Worm (Caenorhabditis elegans) whole organism, L4 larva: ENCODE measurements around the gene str-261.
A peak's percentile ranks its signal among the peaks of the same experiment; 100 is the strongest.

Experiments used
- D1046.2 ChIP-seq: fragments of 200-800 bp; sonication (Bioruptor generic); IDR thresholded peaks from 2 replicates; pipeline ENCODE4 v1.3.6; 2022; ENCODE audit warnings: missing genetic modification characterization, missing compliant biosample characterization
- F10B5.3 ChIP-seq: sonication (generic microtip); optimal IDR thresholded peaks from 2 replicates; lab custom pipeline; 2016; ENCODE audit warnings: mild to moderate bottlenecking, missing genetic modification characterization, missing compliant biosample characterization
- F44E2.7 ChIP-seq: fragments of 200-800 bp; sonication (Bioruptor generic); IDR thresholded peaks from 2 replicates; pipeline ENCODE4 v2.1.2; 2022; ENCODE audit warnings: missing genetic modification characterization, missing compliant biosample characterization
- F49E8.2 ChIP-seq: sonication (generic microtip); optimal IDR thresholded peaks from 2 replicates; lab custom pipeline; 2016; ENCODE audit warnings: missing compliant biosample characterization, mild to moderate bottlenecking, missing genetic modification characterization, borderline replicate concordance
- Y5F2A.4 ChIP-seq: fragments of 200-800 bp; sonication (Bioruptor generic); optimal IDR thresholded peaks from 2 replicates; lab custom pipeline; 2018; ENCODE audit warnings: mild to moderate bottlenecking, missing genetic modification characterization, missing compliant biosample characterization
- Y75B8A.6 ChIP-seq: fragments of 200-800 bp; sonication (Bioruptor generic); IDR thresholded peaks from 2 replicates; pipeline ENCODE4 v1.3.6; 2022; ENCODE audit warnings: missing genetic modification reagents, missing genetic modification characterization, missing compliant biosample characterization
- ZK337.2 ChIP-seq: fragments of 200-800 bp; sonication (Bioruptor generic); IDR thresholded peaks from 2 replicates; pipeline ENCODE4 v1.3.6; 2022; ENCODE audit warnings: missing genetic modification reagents, missing genetic modification characterization, missing compliant biosample characterization
- aha-1 ChIP-seq: fragments of 150-350 bp; peaks from one replicate; lab custom pipeline; 2014; ENCODE audit warnings: missing biosample characterization, missing genetic modification characterization
- aly-2 ChIP-seq: sonication (generic microtip); optimal IDR thresholded peaks from 2 replicates; lab custom pipeline; 2018; ENCODE audit warnings: missing biosample characterization, missing genetic modification characterization
- ama-1 ChIP-seq: fragments of 150-350 bp; optimal IDR thresholded peaks from 2 replicates; lab custom pipeline; 2014; ENCODE audit warnings: inconsistent platforms, mixed read lengths
- arid-1 ChIP-seq: fragments of 200-800 bp; sonication (Bioruptor generic); conservative IDR thresholded peaks from 2 replicates; pipeline ENCODE4 v1.3.6; 2022; ENCODE audit warnings: missing genetic modification reagents, missing genetic modification characterization, missing compliant biosample characterization
- cey-2 ChIP-seq: sonication (generic microtip); optimal IDR thresholded peaks from 3 replicates; lab custom pipeline; 2017; ENCODE audit warnings: missing genetic modification characterization, mild to moderate bottlenecking, missing compliant biosample characterization, antibody characterized with exemption, borderline replicate concordance; ENCODE audit not compliant: insufficient read depth
- ctbp-1 ChIP-seq: fragments of 200-800 bp; sonication (Bioruptor generic); IDR thresholded peaks from 2 replicates; pipeline ENCODE4 v1.3.6; 2022; ENCODE audit warnings: missing genetic modification reagents, missing genetic modification characterization, missing compliant biosample characterization
- daf-16 ChIP-seq, 3 experiments: sonication (generic microtip); optimal IDR thresholded peaks; 2 replicates each; lab custom pipeline; 2016 to 2017; ENCODE audit warnings: missing genetic modification characterization in 3 of 3, missing genetic modification reagents in 3 of 3, mild to moderate bottlenecking in 2 of 3, missing compliant biosample characterization in 2 of 3, missing biosample characterization in 1 of 3, moderate library complexity in 1 of 3
- dmd-8 ChIP-seq: fragments of 200-800 bp; sonication (Bioruptor generic); IDR thresholded peaks from 2 replicates; pipeline ENCODE4 v1.3.6; 2022; ENCODE audit warnings: missing genetic modification characterization, missing compliant biosample characterization
- dmd-9 ChIP-seq: fragments of 200-800 bp; sonication (Bioruptor generic); IDR thresholded peaks from 2 replicates; pipeline ENCODE4 v1.3.6; 2022; ENCODE audit warnings: missing genetic modification reagents, missing genetic modification characterization, missing compliant biosample characterization
- dpl-1 ChIP-seq: fragments of 150-350 bp; optimal IDR thresholded peaks from 2 replicates; lab custom pipeline; 2014; ENCODE audit warnings: missing biosample characterization, missing genetic modification reagents, missing genetic modification characterization
- egl-27 ChIP-seq: sonication (generic microtip); optimal IDR thresholded peaks from 3 replicates; lab custom pipeline; 2017; ENCODE audit warnings: missing biosample characterization, missing genetic modification reagents, missing genetic modification characterization
- hlh-11 ChIP-seq: fragments of 200-800 bp; sonication (Bioruptor generic); optimal IDR thresholded peaks from 2 replicates; lab custom pipeline; 2018; ENCODE audit warnings: mild to moderate bottlenecking, missing genetic modification characterization, missing compliant biosample characterization
- lim-7 ChIP-seq: fragments of 200-800 bp; sonication (Bioruptor generic); IDR thresholded peaks from 2 replicates; pipeline ENCODE4 v1.3.6; 2022; ENCODE audit warnings: missing genetic modification characterization, missing compliant biosample characterization
- lin-1 ChIP-seq: fragments of 200-800 bp; sonication (Bioruptor generic); IDR thresholded peaks from 2 replicates; pipeline ENCODE4 v1.3.6; 2022; ENCODE audit warnings: missing genetic modification reagents, missing genetic modification characterization, missing compliant biosample characterization
- lin-13 ChIP-seq: fragments of 150-350 bp; optimal IDR thresholded peaks from 2 replicates; lab custom pipeline; 2014; ENCODE audit warnings: missing biosample characterization, missing genetic modification reagents, missing genetic modification characterization
- lin-38 ChIP-seq: fragments of 200-800 bp; sonication (Bioruptor generic); IDR thresholded peaks from 2 replicates; pipeline ENCODE4 v1.3.6; 2022; ENCODE audit warnings: missing genetic modification reagents, missing genetic modification characterization, missing compliant biosample characterization
- madf-5 ChIP-seq, 2 experiments: fragments of 200-800 bp; sonication (Bioruptor generic); IDR thresholded peaks; 2 replicates each; pipeline ENCODE4 v1.3.6; 2022; ENCODE audit warnings: missing compliant biosample characterization in 2 of 2, missing genetic modification characterization in 2 of 2
- madf-9 ChIP-seq: fragments of 200-800 bp; sonication (Bioruptor generic); conservative IDR thresholded peaks from 2 replicates; pipeline ENCODE4 v1.3.6; 2022; ENCODE audit warnings: missing genetic modification reagents, missing genetic modification characterization, missing compliant biosample characterization
- mep-1 ChIP-seq: fragments of 150-350 bp; sonication (generic microtip); optimal IDR thresholded peaks from 3 replicates; lab custom pipeline; 2014; ENCODE audit warnings: missing biosample characterization, missing genetic modification characterization
- mes-2 ChIP-seq: sonication (generic microtip); optimal IDR thresholded peaks from 2 replicates; lab custom pipeline; 2016; ENCODE audit warnings: missing genotype, mild to moderate bottlenecking, missing genetic modification characterization, missing compliant biosample characterization; ENCODE audit not compliant: poor library complexity, severe bottlenecking
- mxl-2 ChIP-seq: fragments of 200-800 bp; sonication (Bioruptor generic); conservative IDR thresholded peaks from 2 replicates; pipeline ENCODE4 v1.3.6; 2022; ENCODE audit warnings: missing genetic modification reagents, missing genetic modification characterization, missing compliant biosample characterization
- mxl-3 ChIP-seq: fragments of 200-800 bp; sonication (Bioruptor generic); optimal IDR thresholded peaks from 2 replicates; lab custom pipeline; 2018; ENCODE audit warnings: mild to moderate bottlenecking, missing genetic modification characterization, missing compliant biosample characterization
- nhr-10 ChIP-seq: fragments of 150-350 bp; optimal IDR thresholded peaks from 2 replicates; lab custom pipeline; 2014; ENCODE audit warnings: missing biosample characterization, missing genetic modification characterization
- nhr-102 ChIP-seq: sonication (generic microtip); optimal IDR thresholded peaks from 2 replicates; lab custom pipeline; 2016; ENCODE audit warnings: mild to moderate bottlenecking, missing genetic modification characterization, moderate library complexity, missing compliant biosample characterization
- nhr-25 ChIP-seq: sonication (generic microtip); optimal IDR thresholded peaks from 2 replicates; lab custom pipeline; 2017; ENCODE audit warnings: missing genetic modification characterization, mild to moderate bottlenecking, missing compliant biosample characterization, antibody characterized with exemption, moderate library complexity, borderline replicate concordance; ENCODE audit not compliant: insufficient read depth
- nhr-28 ChIP-seq: fragments of 150-350 bp; optimal IDR thresholded peaks from 2 replicates; lab custom pipeline; 2014; ENCODE audit warnings: missing biosample characterization, missing genetic modification characterization
- nhr-41 ChIP-seq: fragments of 200-800 bp; sonication (Bioruptor generic); IDR thresholded peaks from 2 replicates; pipeline ENCODE4 v1.3.6; 2022; ENCODE audit warnings: missing genetic modification reagents, missing genetic modification characterization, missing compliant biosample characterization
- nhr-42 ChIP-seq: fragments of 200-800 bp; sonication (Bioruptor generic); IDR thresholded peaks from 2 replicates; pipeline ENCODE4 v1.3.6; 2022; ENCODE audit warnings: missing genetic modification characterization, missing compliant biosample characterization
- nhr-76 ChIP-seq: fragments of 150-350 bp; optimal IDR thresholded peaks from 2 replicates; lab custom pipeline; 2014; ENCODE audit warnings: missing biosample characterization, missing genetic modification characterization
- nhr-77 ChIP-seq: fragments of 150-350 bp; optimal IDR thresholded peaks from 2 replicates; lab custom pipeline; 2014; ENCODE audit warnings: missing biosample characterization, missing genetic modification characterization
- php-3 ChIP-seq: fragments of 200-800 bp; sonication (Bioruptor generic); IDR thresholded peaks from 2 replicates; pipeline ENCODE4 v1.3.6; 2022; ENCODE audit warnings: missing genetic modification reagents, missing genetic modification characterization, missing compliant biosample characterization
- saeg-2 ChIP-seq: fragments of 200-800 bp; sonication (Bioruptor generic); IDR thresholded peaks from 2 replicates; pipeline ENCODE4 v1.3.6; 2022; ENCODE audit warnings: missing genetic modification reagents, missing genetic modification characterization, missing compliant biosample characterization
- sdz-12 ChIP-seq: fragments of 200-800 bp; sonication (Bioruptor generic); optimal IDR thresholded peaks from 2 replicates; lab custom pipeline; 2018; ENCODE audit warnings: mild to moderate bottlenecking, missing genetic modification characterization, missing compliant biosample characterization
- snpc-1.2 ChIP-seq: fragments of 200-800 bp; sonication (Bioruptor generic); IDR thresholded peaks from 2 replicates; pipeline ENCODE4 v1.3.6; 2022; ENCODE audit warnings: missing genetic modification reagents, missing genetic modification characterization, missing compliant biosample characterization
- spr-1 ChIP-seq: sonication (generic microtip); optimal IDR thresholded peaks from 2 replicates; lab custom pipeline; 2016; ENCODE audit warnings: mild to moderate bottlenecking, missing genetic modification characterization, missing compliant biosample characterization
- spr-3 ChIP-seq: fragments of 200-800 bp; sonication (Bioruptor generic); optimal IDR thresholded peaks from 2 replicates; lab custom pipeline; 2018; ENCODE audit warnings: mild to moderate bottlenecking, missing genetic modification characterization, missing compliant biosample characterization
- tra-1 ChIP-seq: fragments of 200-800 bp; sonication (Bioruptor generic); IDR thresholded peaks from 2 replicates; pipeline ENCODE4 v1.3.6; 2022; ENCODE audit warnings: missing genetic modification reagents, missing genetic modification characterization, missing compliant biosample characterization
- unc-62 ChIP-seq, 3 experiments: fragments of 150-350 bp in 1 of 3; sonication (generic microtip); optimal IDR thresholded peaks in 2 of 3; peaks in 1 of 3; 1 replicate in 1 of 3; 2 replicates in 2 of 3; lab custom pipeline; 2014 to 2017; ENCODE audit warnings: missing biosample characterization in 3 of 3, missing genetic modification characterization in 3 of 3, missing genetic modification reagents in 3 of 3, missing genotype in 1 of 3
- zfp-3 ChIP-seq: fragments of 200-800 bp; sonication (Bioruptor generic); conservative IDR thresholded peaks from 2 replicates; pipeline ENCODE4 v1.3.6; 2022; ENCODE audit warnings: missing genetic modification reagents, missing genetic modification characterization, missing compliant biosample characterization
- ztf-11 ChIP-seq: fragments of 150-350 bp; optimal IDR thresholded peaks from 2 replicates; lab custom pipeline; 2014; ENCODE audit warnings: missing biosample characterization, missing genetic modification characterization

Gene str-261

ce11 chrIII:11090112-11090648, 15.9 kb downstream of the str-261 start (continued):
- peak; percentile 24; the same call in 1 of the 2 replicates for TF ChIP-seq ctbp-1 (GFP tag; lab: Robert Waterston, UW)
- TF ChIP-seq madf-9 (GFP tag; lab: Robert Waterston, UW): no peak; the same call in 1 of the 2 replicates
- TF ChIP-seq nhr-25 (tag; lab: Kevin White, UChicago): peak; percentile 65
- no peak for TF ChIP-seq ztf-11 (tag; lab: Kevin White, UChicago)
- TF ChIP-seq dpl-1 (GFP tag; lab: Kevin White, UChicago): peak; percentile 11
- peak; percentile 77 for TF ChIP-seq mes-2 (tag; lab: Kevin White, UChicago)
- peak; percentile 99 for TF ChIP-seq ama-1
- TF ChIP-seq aly-2 (tag; lab: Kevin White, UChicago): no peak
- no peak for TF ChIP-seq mxl-2
- no peak for TF ChIP-seq nhr-77
- no peak for TF ChIP-seq php-3
- TF ChIP-seq F49E8.2 (tag; lab: Kevin White, UChicago): peak; percentile 43
- no peak for TF ChIP-seq tra-1 (GFP tag; lab: Robert Waterston, UW)
- TF ChIP-seq F44E2.7 (GFP tag; lab: Robert Waterston, UW): no peak
- TF ChIP-seq madf-5 (GFP tag; IDR thresholded peaks at IDR 0.05; lab: Robert Waterston, UW): no peak
- peak; percentile 63 for TF ChIP-seq aha-1 (tag; lab: Kevin White, UChicago)
- peak; percentile 13 for TF ChIP-seq mxl-3
- peak; percentile 56 for TF ChIP-seq nhr-102 (tag; lab: Kevin White, UChicago)
- TF ChIP-seq unc-62 (GFP tag; optimal IDR thresholded peaks at IDR 0.05 in 1 of 2; lab: Kevin White, UChicago): no peak
- TF ChIP-seq unc-62 (tag; optimal IDR thresholded peaks at IDR 0.05; lab: Kevin White, UChicago): no peak
- TF ChIP-seq nhr-10 (tag; lab: Kevin White, UChicago): no peak
- TF ChIP-seq dmd-8 (GFP tag; lab: Robert Waterston, UW): 0 out of 2 replicates have a peak, but pooled peaks have one; percentile 55
- no peak for TF ChIP-seq daf-16 (GFP tag; optimal IDR thresholded peaks at IDR 0.05; lab: Kevin White, UChicago)
- peak; percentile 64 for TF ChIP-seq daf-16 (tag; optimal IDR thresholded peaks at IDR 0.05; lab: Kevin White, UChicago)
- peak; percentile 24 for TF ChIP-seq spr-1
- no peak for TF ChIP-seq Y5F2A.4 (GFP tag; lab: Kevin White, UChicago)
- TF ChIP-seq F10B5.3 (tag; lab: Kevin White, UChicago): no peak
- TF ChIP-seq arid-1 (GFP tag; lab: Robert Waterston, UW): no peak; the same call in 1 of the 2 replicates
- peak; percentile 48; the same call in 1 of the 2 replicates for TF ChIP-seq ZK337.2 (GFP tag; lab: Robert Waterston, UW)
- peak; percentile 70; the same call in 1 of the 2 replicates for TF ChIP-seq snpc-1.2 (GFP tag; lab: Robert Waterston, UW)
- peak; percentile 30 for TF ChIP-seq lin-13
- 0 out of 2 replicates have a peak, but pooled peaks have one; percentile 17 for TF ChIP-seq dmd-9 (GFP tag; lab: Robert Waterston, UW)
- no peak for TF ChIP-seq Y75B8A.6 (GFP tag; lab: Robert Waterston, UW)
- no peak for TF ChIP-seq nhr-41 (GFP tag; lab: Robert Waterston, UW)
- TF ChIP-seq nhr-28 (tag; lab: Kevin White, UChicago): no peak
- peak; percentile 49 for TF ChIP-seq mep-1 (tag; lab: Kevin White, UChicago)
- no peak for TF ChIP-seq egl-27 (tag; lab: Kevin White, UChicago)

DNA sequence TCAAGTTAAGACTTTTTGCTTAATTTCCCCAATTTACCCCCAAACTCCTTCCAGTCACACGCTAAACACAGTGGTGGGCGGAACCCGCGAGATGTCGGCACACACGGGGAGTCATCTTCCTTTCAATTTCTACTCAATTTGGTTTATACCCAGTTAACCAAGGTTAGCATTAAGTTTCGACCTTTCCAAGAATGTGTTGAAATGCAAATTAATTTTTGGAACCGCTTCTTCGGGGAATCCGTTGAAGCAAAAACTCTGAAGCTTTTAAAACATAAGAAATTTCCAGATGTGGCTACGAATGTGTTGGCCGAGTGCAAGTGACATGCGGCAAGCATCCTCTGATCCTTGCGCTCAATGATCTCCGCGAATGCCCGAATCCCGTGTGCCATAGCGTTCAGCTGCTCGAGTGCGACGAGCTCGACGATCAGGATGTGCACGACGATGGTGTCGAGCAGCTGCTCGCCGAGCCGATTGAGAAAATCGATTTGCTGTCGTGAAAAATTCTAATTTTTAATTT, 16.6 kb downstream of the str-261 start:
- TF ChIP-seq nhr-77 (no peak), saeg-2 (GFP tag; lab: Robert Waterston, UW) (peak; percentile 64; the same call in 1 of the 2 replicates), ztf-11 (tag; lab: Kevin White, UChicago) (no peak), lin-38 (GFP tag; lab: Robert Waterston, UW) (peak; percentile 78), lim-7 (GFP tag; lab: Robert Waterston, UW) (peak; percentile 50; the same call in 1 of the 2 replicates), lin-1 (GFP tag; lab: Robert Waterston, UW) (0 out of 2 replicates have a peak, but pooled peaks have one; percentile 40), zfp-3 (GFP tag; lab: Robert Waterston, UW) (no peak), D1046.2 (no peak), nhr-42 (GFP tag; lab: Robert Waterston, UW) (peak; percentile 61; the same call in 1 of the 2 replicates), cey-2 (tag; lab: Kevin White, UChicago) (no peak), nhr-41 (GFP tag; lab: Robert Waterston, UW) (no peak), spr-3 (GFP tag; lab: Kevin White, UChicago) (no peak), nhr-76 (no peak), sdz-12 (GFP tag; lab: Kevin White, UChicago) (peak; percentile 45), mxl-3 (peak; percentile 29), hlh-11 (tag; lab: Kevin White, UChicago) (no peak), arid-1 (GFP tag; lab: Robert Waterston, UW) (peak; percentile 56)
